Fruit fly (Drosophila melanogaster) whole organism, embryonic: ENCODE data around the gene cert.

Experiments
- Asciz ChIP-seq: fragments of 200-800 bp; sonication (Bioruptor generic); optimal IDR thresholded peaks from 2 replicates; lab custom pipeline; 2017; ENCODE audit warnings: missing biosample characterization, mild to moderate bottlenecking, missing genetic modification characterization, missing genetic modification reagents
- CG11398 ChIP-seq: fragments of 200-800 bp; sonication (Bioruptor generic); optimal IDR thresholded peaks from 2 replicates; lab custom pipeline; 2016; ENCODE audit warnings: missing biosample characterization, missing genetic modification characterization
- CG11456 ChIP-seq: fragments of 200-800 bp; sonication (Bioruptor generic); IDR thresholded peaks from 3 replicates; pipeline ENCODE4 v1.3.6; 2022; ENCODE audit warnings: missing biosample characterization, missing genetic modification characterization
- CG14860 ChIP-seq: fragments of 200-800 bp; sonication (Bioruptor generic); IDR thresholded peaks from 3 replicates; pipeline ENCODE4 v1.3.6; 2022; ENCODE audit warnings: missing biosample characterization, missing genetic modification characterization; ENCODE audit not compliant: partially characterized antibody
- CG18599 ChIP-seq: fragments of 200-800 bp; sonication (Bioruptor generic); optimal IDR thresholded peaks from 3 replicates; lab custom pipeline; 2017; ENCODE audit warnings: missing biosample characterization, missing genetic modification characterization, mild to moderate bottlenecking, moderate library complexity, missing genetic modification reagents
- CG3838 ChIP-seq: fragments of 200-800 bp; sonication (Bioruptor generic); optimal IDR thresholded peaks from 3 replicates; lab custom pipeline; 2016; ENCODE audit warnings: missing biosample characterization, missing genetic modification characterization
- Scr ChIP-seq: fragments of 200-800 bp; sonication (Bioruptor generic); IDR thresholded peaks from 2 replicates; pipeline ENCODE4 v1.3.6; 2022; ENCODE audit warnings: missing biosample characterization, missing genetic modification characterization; ENCODE audit not compliant: partially characterized antibody
- en ChIP-seq: fragments of 200-800 bp; sonication (Bioruptor generic); optimal IDR thresholded peaks from 2 replicates; lab custom pipeline; 2016; ENCODE audit warnings: missing biosample characterization, missing genetic modification characterization
- gce ChIP-seq: fragments of 200-800 bp; sonication (Bioruptor generic); IDR thresholded peaks from 3 replicates; pipeline ENCODE4 v1.3.6; 2022; ENCODE audit warnings: missing biosample characterization, missing genetic modification characterization
- ind ChIP-seq: fragments of 200-800 bp; sonication (Bioruptor generic); optimal IDR thresholded peaks from 3 replicates; lab custom pipeline; 2016; ENCODE audit warnings: missing biosample characterization, missing genetic modification characterization
- insv ChIP-seq, 2 experiments: fragments of 200-800 bp; sonication (Bioruptor generic); optimal IDR thresholded peaks; 3 replicates each; lab custom pipeline; 2016 to 2018; ENCODE audit warnings: missing biosample characterization in 2 of 2, missing genetic modification characterization in 2 of 2

DNA sequence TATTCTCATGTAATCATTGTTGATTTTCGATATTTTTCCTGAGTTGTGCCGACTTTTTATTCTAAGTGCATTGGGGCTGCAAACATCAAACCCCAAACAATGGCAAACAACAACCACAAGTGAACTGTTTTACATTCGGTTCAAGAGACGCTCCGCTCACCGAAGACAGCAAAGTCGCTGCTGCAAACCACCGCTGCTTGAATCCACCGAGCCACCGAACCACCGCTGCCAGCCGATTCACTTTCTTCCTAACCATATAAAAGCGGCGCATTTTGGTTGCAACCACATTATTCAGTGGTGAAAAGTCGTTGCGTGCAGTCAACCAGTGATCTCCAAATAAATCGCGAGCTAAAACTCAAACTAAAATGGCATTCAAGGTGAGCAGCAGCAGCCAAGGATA lies 46.7 kb upstream of the cert start, which contains the start of gene Cpr66Cb:
- TF ChIP-seq ind (GFP tag; lab: Kevin White, UChicago) (no peak), insv (GFP tag; optimal IDR thresholded peaks at IDR 0.05; lab: Kevin White, UChicago) (no peak), CG11398 (GFP tag; lab: Kevin White, UChicago) (no peak), en (no peak), gce (GFP tag; lab: Robert Waterston, UW) (no peak), Scr (GFP tag; lab: Robert Waterston, UW) (no peak), CG14860 (GFP tag; lab: Robert Waterston, UW) (no peak), CG18599 (GFP tag; lab: Kevin White, UChicago) (no peak), CG3838 (GFP tag; lab: Kevin White, UChicago) (no peak), CG11456 (GFP tag; lab: Robert Waterston, UW) (no peak), Asciz (GFP tag; lab: Kevin White, UChicago) (no peak)
